Fruit fly (Drosophila melanogaster) whole organism, pupa: ENCODE data around the gene PMCA.
"Not testable (repeated sequence)": the region's sequence is repeated elsewhere in the genome, so short reads cannot be mapped to it uniquely, and the experiment has no call there.

ENCODE experiments used
- CG10348 ChIP-seq: fragments of 200-800 bp; sonication (Bioruptor generic); IDR thresholded peaks from 2 replicates; pipeline ENCODE4 v1.3.6; 2022; ENCODE audit warnings: missing biosample characterization, missing genetic modification characterization
- CG12605 ChIP-seq: fragments of 200-800 bp; sonication (Bioruptor generic); IDR thresholded peaks from 2 replicates; pipeline ENCODE4 v1.3.6; 2022; ENCODE audit warnings: missing biosample characterization, missing genetic modification characterization
- CG13204 ChIP-seq: fragments of 200-800 bp; sonication (Bioruptor generic); optimal IDR thresholded peaks from 2 replicates; lab custom pipeline; 2018; ENCODE audit warnings: missing biosample characterization, mild to moderate bottlenecking, missing genetic modification characterization, moderate library complexity
- CG14655 ChIP-seq: fragments of 200-800 bp; sonication (Bioruptor generic); optimal IDR thresholded peaks from 3 replicates; lab custom pipeline; 2017; ENCODE audit warnings: mild to moderate bottlenecking, missing biosample characterization, missing genetic modification reagents, missing genetic modification characterization
- CG15710 ChIP-seq: fragments of 200-800 bp; sonication (Bioruptor generic); optimal IDR thresholded peaks from 2 replicates; lab custom pipeline; 2018; ENCODE audit warnings: missing biosample characterization, mild to moderate bottlenecking, missing genetic modification characterization, moderate library complexity
- CG17806 ChIP-seq: fragments of 200-800 bp; sonication (Bioruptor generic); optimal IDR thresholded peaks from 2 replicates; lab custom pipeline; 2018; ENCODE audit warnings: missing biosample characterization, mild to moderate bottlenecking, missing genetic modification characterization, moderate library complexity
- CG32121 ChIP-seq: fragments of 200-800 bp; sonication (Bioruptor generic); IDR thresholded peaks from 2 replicates; pipeline ENCODE4 v1.3.6; 2022; ENCODE audit warnings: missing biosample characterization, missing genetic modification characterization
- CG34367 ChIP-seq: fragments of 200-800 bp; sonication (Bioruptor generic); optimal IDR thresholded peaks from 2 replicates; lab custom pipeline; 2018; ENCODE audit warnings: missing biosample characterization, mild to moderate bottlenecking, missing genetic modification characterization
- CG4496 ChIP-seq: fragments of 200-800 bp; sonication (Bioruptor generic); IDR thresholded peaks from 3 replicates; pipeline ENCODE4 v1.3.6; 2022; ENCODE audit warnings: missing biosample characterization, missing genetic modification characterization
- CG8159 ChIP-seq: fragments of 200-800 bp; sonication (Bioruptor generic); optimal IDR thresholded peaks from 3 replicates; lab custom pipeline; 2018; ENCODE audit warnings: missing biosample characterization, mild to moderate bottlenecking, missing genetic modification characterization, moderate library complexity
- CG8301 ChIP-seq: fragments of 200-800 bp; sonication (Bioruptor generic); optimal IDR thresholded peaks from 2 replicates; lab custom pipeline; 2018; ENCODE audit warnings: missing biosample characterization, mild to moderate bottlenecking, missing genetic modification characterization
- CG9948 ChIP-seq: fragments of 200-800 bp; sonication (Bioruptor generic); optimal IDR thresholded peaks from 2 replicates; lab custom pipeline; 2018; ENCODE audit warnings: missing biosample characterization, mild to moderate bottlenecking, missing genetic modification characterization, moderate library complexity
- D1 ChIP-seq: fragments of 200-800 bp; sonication (Bioruptor generic); optimal IDR thresholded peaks from 2 replicates; lab custom pipeline; 2018; ENCODE audit warnings: missing biosample characterization, mild to moderate bottlenecking, missing genetic modification characterization, moderate library complexity
- EcR ChIP-seq: fragments of 200-800 bp; sonication (Bioruptor generic); optimal IDR thresholded peaks from 3 replicates; lab custom pipeline; 2019; ENCODE audit warnings: missing biosample characterization, missing genetic modification characterization, mild to moderate bottlenecking, moderate library complexity, missing genetic modification reagents
- Ets98B ChIP-seq: fragments of 200-800 bp; sonication (Bioruptor generic); IDR thresholded peaks from 2 replicates; pipeline ENCODE4 v1.3.6; 2022; ENCODE audit warnings: missing biosample characterization, missing genetic modification characterization
- Pif1A ChIP-seq: fragments of 200-800 bp; sonication (Bioruptor generic); optimal IDR thresholded peaks from 3 replicates; lab custom pipeline; 2016; ENCODE audit warnings: missing biosample characterization, missing genetic modification characterization
- Pif1B ChIP-seq: fragments of 200-800 bp; sonication (Bioruptor generic); optimal IDR thresholded peaks from 3 replicates; lab custom pipeline; 2016; ENCODE audit warnings: missing biosample characterization, missing genetic modification characterization
- Snoo ChIP-seq: fragments of 200-800 bp; sonication (Bioruptor generic); optimal IDR thresholded peaks from 3 replicates; lab custom pipeline; 2017; ENCODE audit warnings: missing biosample characterization, mild to moderate bottlenecking, missing genetic modification characterization, inconsistent platforms
- gl ChIP-seq: fragments of 200-800 bp; sonication (Bioruptor generic); optimal IDR thresholded peaks from 2 replicates; lab custom pipeline; 2018; ENCODE audit warnings: missing biosample characterization, mild to moderate bottlenecking, missing genetic modification characterization
- rn ChIP-seq: fragments of 200-800 bp; sonication (Bioruptor generic); IDR thresholded peaks from 2 replicates; pipeline ENCODE4 v1.3.6; 2022; ENCODE audit warnings: missing biosample characterization, missing genetic modification characterization

Gene PMCA

DNA sequence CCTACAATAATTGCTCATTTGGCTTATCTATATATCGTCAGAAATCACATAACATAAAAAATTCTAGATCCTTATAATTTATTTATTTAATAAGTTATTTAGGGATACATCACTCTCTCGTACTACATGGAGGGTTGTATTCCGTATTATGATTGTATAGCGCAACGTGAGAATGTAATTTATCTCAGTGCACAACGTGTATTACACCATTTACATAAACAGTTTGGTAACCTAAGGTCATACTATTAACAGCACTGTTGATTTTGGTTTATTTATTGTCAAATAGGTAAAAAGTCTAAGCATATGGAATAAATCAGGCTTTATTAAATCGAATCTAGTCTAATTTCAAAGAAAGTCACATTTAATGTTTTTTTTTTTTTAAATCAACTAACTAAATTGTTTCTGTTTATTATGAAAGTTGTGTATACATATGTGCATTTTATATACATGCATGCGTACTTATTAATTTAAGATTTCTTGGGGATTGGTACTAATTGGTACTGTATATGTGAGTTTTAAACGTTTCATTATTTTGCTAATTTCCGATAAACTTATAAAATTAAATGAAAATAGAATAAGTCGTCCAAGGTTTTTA lies 43.9 kb downstream of the PMCA start, which contains the start of gene Rnf11:
Gene Rnf11 (plus strand): TSS at position 252 of the 595 bp plus-strand sequence.
- TF ChIP-seq rn (GFP tag; lab: Robert Waterston, UW) (no peak), CG9948 (tag; lab: Kevin White, UChicago) (peak; percentile 20), CG8301 (no peak), CG15710 (tag; lab: Kevin White, UChicago) (peak; percentile 27)

DNA sequence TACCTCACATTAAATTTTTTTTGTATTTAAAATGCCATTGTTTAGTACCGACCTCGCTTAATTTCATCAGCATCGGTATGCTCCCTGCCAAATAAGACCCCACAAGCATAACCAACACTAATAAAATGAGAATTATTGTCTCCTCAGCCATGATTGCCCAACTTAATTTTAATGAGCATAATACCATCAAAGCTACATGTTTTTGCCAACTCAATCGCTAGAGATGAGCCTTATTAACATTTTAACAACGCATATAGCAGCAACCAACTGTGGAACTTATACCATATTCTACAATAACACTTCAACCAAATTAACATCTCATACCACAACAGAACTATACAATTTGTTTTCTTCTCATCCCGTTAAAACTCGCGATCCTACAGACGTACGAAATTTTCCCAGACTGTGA lies 45.0 kb downstream of the PMCA start, which contains the start of gene Zip102B:
Gene Zip102B (minus strand): TSS at position 392 of the 409 bp plus-strand sequence.
- TF ChIP-seq CG13204 (GFP tag; lab: Kevin White, UChicago): no peak
- no peak for TF ChIP-seq Pif1B
- no peak for TF ChIP-seq CG8159 (tag; lab: Kevin White, UChicago)
- no peak for TF ChIP-seq CG9948 (tag; lab: Kevin White, UChicago)
- TF ChIP-seq Pif1A: no peak
- TF ChIP-seq Snoo (tag; lab: Kevin White, UChicago): no peak
- no peak for TF ChIP-seq CG10348 (GFP tag; lab: Robert Waterston, UW)
- TF ChIP-seq CG12605 (GFP tag; lab: Robert Waterston, UW): no peak
- TF ChIP-seq CG32121 (GFP tag; lab: Robert Waterston, UW): no peak
- TF ChIP-seq CG4496 (GFP tag; lab: Robert Waterston, UW): no peak
- TF ChIP-seq rn (GFP tag; lab: Robert Waterston, UW): no peak
- TF ChIP-seq CG8301: no peak

DNA sequence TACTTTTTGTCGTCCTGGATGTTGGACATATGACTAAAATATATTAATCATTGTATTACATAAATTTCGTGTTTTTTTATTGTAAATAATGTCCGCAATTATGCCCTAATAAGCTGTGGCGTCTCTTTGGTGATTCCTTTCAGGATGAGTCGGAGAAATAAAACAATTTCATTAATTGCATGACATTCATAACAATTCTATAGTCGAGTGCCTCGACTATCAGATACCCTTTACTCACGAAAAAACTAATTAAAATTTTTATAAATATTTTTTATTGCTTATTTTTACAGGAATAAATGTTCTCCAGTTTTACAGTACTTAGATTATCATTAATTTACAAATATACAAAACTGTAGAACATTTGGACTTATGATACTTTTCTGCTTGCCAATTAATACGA lies 48.0 kb downstream of the PMCA start:
- TF ChIP-seq EcR (GFP tag; lab: Kevin White, UChicago) (no peak), CG34367 (tag; lab: Kevin White, UChicago) (no peak)

DNA sequence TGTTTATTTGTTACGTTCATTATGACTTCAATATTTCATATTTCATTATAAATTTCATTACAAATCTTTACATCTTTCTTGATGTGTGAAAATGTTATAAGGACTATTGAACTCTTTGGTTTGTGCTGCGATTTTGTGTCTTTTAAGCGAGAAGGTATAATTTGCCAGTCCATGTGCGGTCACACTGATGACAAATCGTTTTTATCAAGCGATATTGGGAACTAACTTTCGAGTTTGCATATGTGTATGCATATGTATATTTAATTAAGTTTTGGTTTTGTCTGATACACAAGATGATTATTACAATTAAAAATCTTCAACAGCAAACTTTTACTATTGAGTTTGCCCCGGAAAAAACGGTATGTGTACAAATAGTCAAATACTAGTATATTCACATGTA lies 50.8 kb downstream of the PMCA start, which contains the start of gene Rad23:
Gene Rad23 (plus strand): TSS at position 163 of the 400 bp plus-strand sequence.
- no peak for TF ChIP-seq CG9948 (tag; lab: Kevin White, UChicago)
- TF ChIP-seq D1: peak; percentile 77

DNA sequence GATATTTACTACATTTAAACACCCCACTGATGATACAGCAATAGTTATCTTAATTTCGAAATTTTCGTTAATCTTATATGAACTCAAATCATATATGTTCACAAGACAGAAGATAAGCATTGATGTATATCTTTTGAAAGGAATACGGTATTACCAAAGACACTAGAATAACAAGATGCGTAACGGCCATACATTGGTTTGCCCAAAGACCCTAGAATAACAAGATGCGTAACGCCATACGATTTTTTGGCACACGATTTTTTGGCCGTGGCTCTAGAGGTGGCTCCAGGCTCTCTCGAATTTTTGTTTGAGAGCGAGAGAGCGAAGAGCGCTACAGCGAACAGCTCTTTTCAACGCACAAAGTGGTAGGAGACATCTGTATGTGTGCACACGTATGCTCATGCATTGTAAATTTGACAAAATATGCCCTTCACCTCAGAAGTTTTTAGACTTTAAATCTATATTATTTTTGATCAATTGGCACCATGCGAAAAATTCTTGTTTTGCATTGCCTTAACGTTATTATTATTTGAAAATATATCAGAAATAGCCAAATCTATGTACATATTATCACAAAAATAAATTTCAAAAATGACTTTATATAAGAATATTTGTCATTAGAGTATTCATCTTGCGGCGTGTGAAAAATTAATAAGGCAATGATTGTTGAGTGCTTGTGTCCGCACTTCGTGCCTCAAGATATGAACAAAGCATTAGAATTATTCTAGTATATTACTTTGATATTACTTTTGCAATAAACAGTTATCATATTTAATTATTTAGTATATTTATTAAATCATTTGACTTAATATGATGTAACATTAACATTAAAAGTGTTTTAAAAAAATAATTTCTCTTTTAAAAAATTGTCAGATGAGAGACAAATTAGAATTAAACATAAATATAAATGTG lies 52.0 kb downstream of the PMCA start, which contains the start of gene Syt7:
Gene Syt7 (minus strand): TSS at position 51 of the 912 bp plus-strand sequence.
- TF ChIP-seq CG15710 (tag; lab: Kevin White, UChicago); CG13204 (GFP tag; lab: Kevin White, UChicago); Pif1A: not testable (repeated sequence)
- TF ChIP-seq, all 21 proteins: peak for 0; not testable (repeated sequence) for 21

DNA sequence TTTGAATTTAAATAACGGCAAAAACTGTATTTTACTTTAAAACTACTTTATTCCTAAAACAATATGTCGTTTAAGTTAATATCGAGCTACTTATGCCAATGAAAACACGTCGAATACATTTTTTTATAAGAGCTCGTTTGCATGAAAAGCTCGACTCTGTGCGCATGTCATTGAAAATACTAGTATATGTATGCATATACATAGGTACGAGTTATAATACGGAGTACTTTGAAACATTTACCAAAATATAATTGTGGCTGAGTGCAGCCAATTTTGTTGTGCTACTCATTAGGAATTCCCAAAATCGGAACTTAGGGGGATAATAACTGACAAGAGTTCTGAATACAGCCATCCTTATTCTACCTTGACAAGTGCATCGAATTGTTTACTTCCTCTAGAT lies 53.0 kb downstream of the PMCA start:
- TF ChIP-seq CG17806 (no peak), EcR (GFP tag; lab: Kevin White, UChicago) (no peak), CG15710 (tag; lab: Kevin White, UChicago) (no peak), CG34367 (tag; lab: Kevin White, UChicago) (no peak), Snoo (tag; lab: Kevin White, UChicago) (no peak), CG10348 (GFP tag; lab: Robert Waterston, UW) (no peak), CG9948 (tag; lab: Kevin White, UChicago) (no peak), Pif1A (no peak), Pif1B (no peak), CG8301 (no peak), CG8159 (tag; lab: Kevin White, UChicago) (no peak), CG4496 (GFP tag; lab: Robert Waterston, UW) (no peak), CG12605 (GFP tag; lab: Robert Waterston, UW) (no peak), Ets98B (GFP tag; lab: Robert Waterston, UW) (no peak), CG13204 (GFP tag; lab: Kevin White, UChicago) (no peak), CG14655 (GFP tag; lab: Kevin White, UChicago) (no peak), rn (GFP tag; lab: Robert Waterston, UW) (no peak), D1 (no peak), gl (tag; lab: Kevin White, UChicago) (no peak)

DNA sequence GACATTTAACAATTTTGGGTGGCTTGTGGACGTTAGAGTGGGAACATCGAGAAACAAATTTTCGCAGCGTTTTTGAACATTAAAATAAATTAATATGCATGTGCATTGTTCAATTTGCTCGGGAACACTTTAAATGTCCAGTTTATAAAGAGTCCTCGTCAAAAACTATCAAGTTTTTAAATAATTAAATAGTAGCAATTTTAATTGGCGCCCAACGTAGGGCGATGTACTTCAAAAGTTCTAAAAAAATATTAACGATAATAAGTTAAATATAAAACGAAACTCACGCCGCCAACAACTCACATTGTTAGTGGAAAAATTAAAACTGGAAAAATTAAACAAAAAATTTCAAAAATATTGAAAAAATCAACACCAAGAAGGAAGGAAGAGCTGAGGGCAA lies 66.3 kb downstream of the PMCA start:
- no peak for TF ChIP-seq CG14655 (GFP tag; lab: Kevin White, UChicago)
- TF ChIP-seq rn (GFP tag; lab: Robert Waterston, UW): no peak
- TF ChIP-seq Ets98B (GFP tag; lab: Robert Waterston, UW): no peak
- no peak for TF ChIP-seq CG13204 (GFP tag; lab: Kevin White, UChicago)
- TF ChIP-seq CG8301: no peak
